Worm (Caenorhabditis elegans): ENCODE measurements around the gene pdfr-1.

ce11 chrIII:6680963-6681362, 29.1 kb upstream of the pdfr-1 start:
- TF ChIP-seq egl-27 (tag; optimal IDR thresholded peaks at IDR 0.05): no peak
- TF ChIP-seq lsy-12 (tag; optimal IDR thresholded peaks at IDR 0.05): no peak
- no peak for TF ChIP-seq pqm-1 (tag; optimal IDR thresholded peaks at IDR 0.05)
- TF ChIP-seq ama-1 (optimal IDR thresholded peaks at IDR 0.05): no peak
- TF ChIP-seq mml-1 (tag; optimal IDR thresholded peaks at IDR 0.05): no peak
- no peak for TF ChIP-seq ceh-16 (tag; optimal IDR thresholded peaks at IDR 0.05)
- no peak for TF ChIP-seq nhr-237 (tag; optimal IDR thresholded peaks at IDR 0.05)
- no peak for TF ChIP-seq pha-4 (tag; optimal IDR thresholded peaks at IDR 0.05)

All from whole organism, L3 larva.